Worm (Caenorhabditis elegans) whole organism, L4 larva: ENCODE measurements around the gene H20E11.1.

ENCODE experiments used
- F49E8.2 ChIP-seq: sonication (generic microtip); optimal IDR thresholded peaks from 2 replicates; lab custom pipeline; 2016; ENCODE audit warnings: missing compliant biosample characterization, mild to moderate bottlenecking, missing genetic modification characterization, borderline replicate concordance
- T26A8.4 ChIP-seq: fragments of 200-800 bp; sonication (Bioruptor generic); IDR thresholded peaks from 2 replicates; pipeline ENCODE4 v1.3.6; 2022; ENCODE audit warnings: missing genetic modification characterization, missing compliant biosample characterization
- Y105C5A.15 ChIP-seq: fragments of 200-800 bp; sonication (Bioruptor generic); IDR thresholded peaks from 2 replicates; pipeline ENCODE4 v1.3.6; 2022; ENCODE audit warnings: missing genetic modification characterization, missing compliant biosample characterization
- Y48G9A.11 ChIP-seq: fragments of 200-800 bp; sonication (Bioruptor generic); IDR thresholded peaks from 2 replicates; pipeline ENCODE4 v1.3.6; 2022; ENCODE audit warnings: missing genetic modification reagents, missing genetic modification characterization, missing compliant biosample characterization
- Y75B8A.6 ChIP-seq: fragments of 200-800 bp; sonication (Bioruptor generic); IDR thresholded peaks from 2 replicates; pipeline ENCODE4 v1.3.6; 2022; ENCODE audit warnings: missing genetic modification reagents, missing genetic modification characterization, missing compliant biosample characterization
- ZK337.2 ChIP-seq: fragments of 200-800 bp; sonication (Bioruptor generic); IDR thresholded peaks from 2 replicates; pipeline ENCODE4 v1.3.6; 2022; ENCODE audit warnings: missing genetic modification reagents, missing genetic modification characterization, missing compliant biosample characterization
- attf-4 ChIP-seq: sonication (generic microtip); optimal IDR thresholded peaks from 3 replicates; lab custom pipeline; 2017; ENCODE audit warnings: missing biosample characterization, missing genetic modification characterization
- ceh-62 ChIP-seq: sonication (generic microtip); optimal IDR thresholded peaks from 2 replicates; lab custom pipeline; 2017; ENCODE audit warnings: missing biosample characterization, missing genetic modification characterization
- daf-16 ChIP-seq, 3 experiments: sonication (generic microtip); optimal IDR thresholded peaks; 2 replicates each; lab custom pipeline; 2016 to 2017; ENCODE audit warnings: missing genetic modification characterization in 3 of 3, missing genetic modification reagents in 3 of 3, mild to moderate bottlenecking in 2 of 3, missing compliant biosample characterization in 2 of 3, missing biosample characterization in 1 of 3, moderate library complexity in 1 of 3
- dmd-6 ChIP-seq: fragments of 200-800 bp; sonication (Bioruptor generic); IDR thresholded peaks from 2 replicates; pipeline ENCODE4 v1.3.6; 2022; ENCODE audit warnings: missing genetic modification reagents, missing genetic modification characterization, missing compliant biosample characterization
- dmd-9 ChIP-seq: fragments of 200-800 bp; sonication (Bioruptor generic); IDR thresholded peaks from 2 replicates; pipeline ENCODE4 v1.3.6; 2022; ENCODE audit warnings: missing genetic modification reagents, missing genetic modification characterization, missing compliant biosample characterization
- dve-1 ChIP-seq: sonication (generic microtip); optimal IDR thresholded peaks from 2 replicates; lab custom pipeline; 2017; ENCODE audit warnings: antibody characterized with exemption, mild to moderate bottlenecking, missing genetic modification characterization, missing compliant biosample characterization; ENCODE audit not compliant: insufficient read depth
- egl-27 ChIP-seq: sonication (generic microtip); optimal IDR thresholded peaks from 3 replicates; lab custom pipeline; 2017; ENCODE audit warnings: missing biosample characterization, missing genetic modification reagents, missing genetic modification characterization
- egl-43 ChIP-seq: fragments of 200-800 bp; sonication (Bioruptor generic); IDR thresholded peaks from 2 replicates; pipeline ENCODE4 v1.3.6; 2022; ENCODE audit warnings: missing genetic modification reagents, missing genetic modification characterization, missing compliant biosample characterization
- lim-7 ChIP-seq: fragments of 200-800 bp; sonication (Bioruptor generic); IDR thresholded peaks from 2 replicates; pipeline ENCODE4 v1.3.6; 2022; ENCODE audit warnings: missing genetic modification characterization, missing compliant biosample characterization
- lin-1 ChIP-seq: fragments of 200-800 bp; sonication (Bioruptor generic); IDR thresholded peaks from 2 replicates; pipeline ENCODE4 v1.3.6; 2022; ENCODE audit warnings: missing genetic modification reagents, missing genetic modification characterization, missing compliant biosample characterization
- lin-15B ChIP-seq: fragments of 150-350 bp; sonication (generic microtip); optimal IDR thresholded peaks from 3 replicates; lab custom pipeline; 2014; ENCODE audit warnings: missing biosample characterization, missing genetic modification characterization
- lir-3 ChIP-seq: sonication (generic microtip); optimal IDR thresholded peaks from 2 replicates; lab custom pipeline; 2016; ENCODE audit warnings: mild to moderate bottlenecking, missing genetic modification characterization, missing compliant biosample characterization
- lsy-2 ChIP-seq, 2 experiments: fragments of 150-350 bp in 1 of 2; sonication (generic microtip) in 1 of 2; optimal IDR thresholded peaks; 2 replicates each; lab custom pipeline; 2014 to 2017; ENCODE audit warnings: missing biosample characterization in 2 of 2, missing genetic modification characterization in 2 of 2
- mdl-1 ChIP-seq, 2 experiments: fragments of 150-350 bp in 1 of 2; sonication (generic microtip) in 1 of 2; optimal IDR thresholded peaks; 2 replicates each; lab custom pipeline; 2014 to 2017; ENCODE audit warnings: missing biosample characterization in 2 of 2, missing genetic modification characterization in 2 of 2
- nhr-10 ChIP-seq: fragments of 150-350 bp; optimal IDR thresholded peaks from 2 replicates; lab custom pipeline; 2014; ENCODE audit warnings: missing biosample characterization, missing genetic modification characterization
- nhr-111 ChIP-seq: fragments of 200-800 bp; sonication (Bioruptor generic); optimal IDR thresholded peaks from 2 replicates; lab custom pipeline; 2018; ENCODE audit warnings: mild to moderate bottlenecking, missing genetic modification characterization, missing compliant biosample characterization
- nhr-28 ChIP-seq: fragments of 150-350 bp; optimal IDR thresholded peaks from 2 replicates; lab custom pipeline; 2014; ENCODE audit warnings: missing biosample characterization, missing genetic modification characterization
- nhr-41 ChIP-seq: fragments of 200-800 bp; sonication (Bioruptor generic); IDR thresholded peaks from 2 replicates; pipeline ENCODE4 v1.3.6; 2022; ENCODE audit warnings: missing genetic modification reagents, missing genetic modification characterization, missing compliant biosample characterization
- nhr-48 ChIP-seq: sonication (generic microtip); optimal IDR thresholded peaks from 2 replicates; lab custom pipeline; 2016; ENCODE audit warnings: mild to moderate bottlenecking, missing genetic modification characterization, missing compliant biosample characterization
- nhr-76 ChIP-seq: fragments of 150-350 bp; optimal IDR thresholded peaks from 2 replicates; lab custom pipeline; 2014; ENCODE audit warnings: missing biosample characterization, missing genetic modification characterization
- nhr-77 ChIP-seq: fragments of 150-350 bp; optimal IDR thresholded peaks from 2 replicates; lab custom pipeline; 2014; ENCODE audit warnings: missing biosample characterization, missing genetic modification characterization
- pha-4 ChIP-seq, 2 experiments: fragments of 150-350 bp in 1 of 2; fragments of 200-800 bp in 1 of 2; sonication (Bioruptor generic) in 1 of 2; IDR thresholded peaks in 1 of 2; optimal IDR thresholded peaks in 1 of 2; 2 replicates each; pipeline versions ENCODE4 v1.3.6 to Lab custom; 2014 to 2022; ENCODE audit warnings: missing genetic modification characterization in 2 of 2, missing genetic modification reagents in 2 of 2, missing biosample characterization in 1 of 2, missing compliant biosample characterization in 1 of 2
- php-3 ChIP-seq: fragments of 200-800 bp; sonication (Bioruptor generic); IDR thresholded peaks from 2 replicates; pipeline ENCODE4 v1.3.6; 2022; ENCODE audit warnings: missing genetic modification reagents, missing genetic modification characterization, missing compliant biosample characterization
- pqm-1 ChIP-seq: sonication (generic microtip); optimal IDR thresholded peaks from 2 replicates; lab custom pipeline; 2017; ENCODE audit warnings: missing biosample characterization, missing genetic modification characterization
- rbr-2 ChIP-seq: sonication (generic microtip); optimal IDR thresholded peaks from 2 replicates; lab custom pipeline; 2016; ENCODE audit warnings: missing genotype, missing genetic modification characterization, missing compliant biosample characterization
- sdz-12 ChIP-seq: fragments of 200-800 bp; sonication (Bioruptor generic); optimal IDR thresholded peaks from 2 replicates; lab custom pipeline; 2018; ENCODE audit warnings: mild to moderate bottlenecking, missing genetic modification characterization, missing compliant biosample characterization
- skn-1 ChIP-seq: fragments of 150-350 bp; optimal IDR thresholded peaks from 2 replicates; lab custom pipeline; 2014; ENCODE audit warnings: missing biosample characterization, missing genetic modification characterization
- unc-62 ChIP-seq, 3 experiments: fragments of 150-350 bp in 1 of 3; sonication (generic microtip); optimal IDR thresholded peaks in 2 of 3; peaks in 1 of 3; 1 replicate in 1 of 3; 2 replicates in 2 of 3; lab custom pipeline; 2014 to 2017; ENCODE audit warnings: missing biosample characterization in 3 of 3, missing genetic modification characterization in 3 of 3, missing genetic modification reagents in 3 of 3, missing genotype in 1 of 3
- vab-7 ChIP-seq: fragments of 200-800 bp; sonication (Bioruptor generic); IDR thresholded peaks from 2 replicates; pipeline ENCODE4 v1.3.6; 2022; ENCODE audit warnings: missing genetic modification reagents, missing genetic modification characterization, missing compliant biosample characterization
- zag-1 ChIP-seq: fragments of 150-350 bp; optimal IDR thresholded peaks from 2 replicates; lab custom pipeline; 2014; ENCODE audit warnings: missing biosample characterization, missing genetic modification characterization
- zfp-3 ChIP-seq: fragments of 200-800 bp; sonication (Bioruptor generic); conservative IDR thresholded peaks from 2 replicates; pipeline ENCODE4 v1.3.6; 2022; ENCODE audit warnings: missing genetic modification reagents, missing genetic modification characterization, missing compliant biosample characterization
- zip-11 ChIP-seq: fragments of 200-800 bp; sonication (Bioruptor generic); IDR thresholded peaks from 2 replicates; pipeline ENCODE4 v1.3.6; 2022; ENCODE audit warnings: missing genetic modification characterization, missing compliant biosample characterization
- ztf-7 ChIP-seq: fragments of 150-350 bp; optimal IDR thresholded peaks from 2 replicates; lab custom pipeline; 2014; ENCODE audit warnings: missing biosample characterization, missing genetic modification characterization

Gene H20E11.1

ce11 chrIV:6817554-6817953, 12.4 kb upstream of the H20E11.1 start, which contains the start of gene C17H12.5:
Gene C17H12.5, minus strand, starts transcription at chrIV:6817654.
- TF ChIP-seq lin-1 (GFP tag; lab: Robert Waterston, UW) (no peak), Y48G9A.11 (GFP tag; lab: Robert Waterston, UW) (no peak), nhr-77 (tag; lab: Kevin White, UChicago) (no peak), lim-7 (GFP tag; lab: Robert Waterston, UW) (no peak), egl-43 (GFP tag; lab: Robert Waterston, UW) (no peak), Y75B8A.6 (GFP tag; lab: Robert Waterston, UW) (no peak), dve-1 (no peak), sdz-12 (GFP tag; lab: Kevin White, UChicago) (no peak), T26A8.4 (no peak), mdl-1 (tag; optimal IDR thresholded peaks at IDR 0.05; lab: Kevin White, UChicago) (no peak), pha-4 (GFP tag; IDR thresholded peaks at IDR 0.05; lab: Robert Waterston, UW) (no peak), pha-4 (tag; optimal IDR thresholded peaks at IDR 0.05; lab: Kevin White, UChicago) (no peak)
- TF ChIP-seq, all 104 proteins: peak for 0

- peak; percentile 54; the same call in 1 of the 2 replicates for TF ChIP-seq php-3 (GFP tag; lab: Robert Waterston, UW)
- no peak for TF ChIP-seq daf-16 (GFP tag; optimal IDR thresholded peaks at IDR 0.05; lab: Kevin White, UChicago)
- peak; percentile 84 for TF ChIP-seq daf-16 (tag; optimal IDR thresholded peaks at IDR 0.05; lab: Kevin White, UChicago)
- peak; percentile 55 for TF ChIP-seq pqm-1 (tag; lab: Kevin White, UChicago)
- no peak for TF ChIP-seq Y48G9A.11 (GFP tag; lab: Robert Waterston, UW)
- no peak for TF ChIP-seq dmd-9
- TF ChIP-seq nhr-28 (tag; lab: Kevin White, UChicago): peak; percentile 4
- no peak for TF ChIP-seq attf-4 (tag; lab: Kevin White, UChicago)
- TF ChIP-seq dmd-6 (GFP tag; lab: Robert Waterston, UW): peak; percentile 64; the same call in 1 of the 2 replicates
- TF ChIP-seq dve-1: peak; percentile 74
Observed at ce11 chrIV:6818369-6818768, 11.6 kb upstream of the H20E11.1 start, which contains the start of gene C17H12.8. Gene C17H12.8, plus strand, starts transcription at chrIV:6818703.

ce11 chrIV:6821709-6822108, 8.2 kb upstream of the H20E11.1 start:
- TF ChIP-seq zag-1 (tag; lab: Kevin White, UChicago) (no peak), lin-15B (tag; lab: Kevin White, UChicago) (no peak), ceh-62 (tag; lab: Kevin White, UChicago) (no peak), unc-62 (GFP tag; optimal IDR thresholded peaks at IDR 0.05 in 1 of 2; lab: Kevin White, UChicago) (peak in 1 of 2 experiments; percentile 98), unc-62 (tag; optimal IDR thresholded peaks at IDR 0.05; lab: Kevin White, UChicago) (no peak), lim-7 (GFP tag; lab: Robert Waterston, UW) (no peak), nhr-48 (no peak), Y105C5A.15 (GFP tag; lab: Robert Waterston, UW) (no peak), ZK337.2 (GFP tag; lab: Robert Waterston, UW) (no peak)

- no peak for TF ChIP-seq nhr-10 (tag; lab: Kevin White, UChicago)
- TF ChIP-seq zfp-3: no peak
- TF ChIP-seq vab-7 (GFP tag; lab: Robert Waterston, UW): no peak
- TF ChIP-seq nhr-111 (GFP tag; lab: Kevin White, UChicago): no peak
- no peak for TF ChIP-seq nhr-41 (GFP tag; lab: Robert Waterston, UW)
- TF ChIP-seq rbr-2 (tag; lab: Kevin White, UChicago): no peak
- no peak for TF ChIP-seq skn-1 (tag; lab: Kevin White, UChicago)
- TF ChIP-seq dve-1: no peak
- TF ChIP-seq nhr-76: no peak
- TF ChIP-seq F49E8.2 (tag; lab: Kevin White, UChicago): no peak
- TF ChIP-seq lsy-2 (tag; optimal IDR thresholded peaks at IDR 0.05; lab: Kevin White, UChicago): no peak
- TF ChIP-seq egl-27 (tag; lab: Kevin White, UChicago): no peak
- no peak for TF ChIP-seq zip-11
- TF ChIP-seq Y75B8A.6 (GFP tag; lab: Robert Waterston, UW): no peak
- TF ChIP-seq lir-3 (tag; lab: Kevin White, UChicago): no peak
- no peak for TF ChIP-seq ztf-7
- no peak for TF ChIP-seq nhr-77 (tag; lab: Kevin White, UChicago)
Observed at ce11 chrIV:6822406-6822805, 7.5 kb upstream of the H20E11.1 start, which contains the start of gene C17H12.6. Gene C17H12.6, minus strand, starts transcription at chrIV:6822506.
